Fruit fly (Drosophila melanogaster): Measurements from ENCODE around the gene nyo.

nyo gene

dm6 chr3R:31605790-31606189 lies 63.0 kb downstream of the nyo start:
- no peak for TF ChIP-seq CG14014 (GFP tag; IDR thresholded peaks at IDR 0.05)
- no peak for TF ChIP-seq chinmo (GFP tag; IDR thresholded peaks at IDR 0.05; ENCODE audit: partially characterized antibody)
- peak; percentile 70 for TF ChIP-seq grn (GFP tag; optimal IDR thresholded peaks at IDR 0.05)
- no peak for TF ChIP-seq CG11093 (GFP tag; IDR thresholded peaks at IDR 0.05)
- no peak for TF ChIP-seq CG4282 (GFP tag; optimal IDR thresholded peaks at IDR 0.05)
- no peak for TF ChIP-seq kah (GFP tag; optimal IDR thresholded peaks at IDR 0.05)
- no peak for TF ChIP-seq danr (GFP tag; IDR thresholded peaks at IDR 0.05)
- TF ChIP-seq Dfd (GFP tag; optimal IDR thresholded peaks at IDR 0.05) = no peak
- no peak for TF ChIP-seq chif (GFP tag; optimal IDR thresholded peaks at IDR 0.05)
- TF ChIP-seq cas (GFP tag; IDR thresholded peaks at IDR 0.05) = no peak
- no peak for TF ChIP-seq CG12071 (GFP tag; optimal IDR thresholded peaks at IDR 0.05)
- TF ChIP-seq CG12299 (tag; optimal IDR thresholded peaks at IDR 0.05) = no peak
- TF ChIP-seq CG13123 (GFP tag; optimal IDR thresholded peaks at IDR 0.05) = no peak
- no peak for TF ChIP-seq Tbp (GFP tag; optimal IDR thresholded peaks at IDR 0.05)
- TF ChIP-seq Blimp-1 (GFP tag; optimal IDR thresholded peaks at IDR 0.05) = peak; percentile 58
- no peak for TF ChIP-seq dysf (GFP tag; IDR thresholded peaks at IDR 0.05)
- no peak for TF ChIP-seq fd102C (GFP tag; optimal IDR thresholded peaks at IDR 0.05)
- TF ChIP-seq Hey (tag; optimal IDR thresholded peaks at IDR 0.05) = no peak

DNA sequence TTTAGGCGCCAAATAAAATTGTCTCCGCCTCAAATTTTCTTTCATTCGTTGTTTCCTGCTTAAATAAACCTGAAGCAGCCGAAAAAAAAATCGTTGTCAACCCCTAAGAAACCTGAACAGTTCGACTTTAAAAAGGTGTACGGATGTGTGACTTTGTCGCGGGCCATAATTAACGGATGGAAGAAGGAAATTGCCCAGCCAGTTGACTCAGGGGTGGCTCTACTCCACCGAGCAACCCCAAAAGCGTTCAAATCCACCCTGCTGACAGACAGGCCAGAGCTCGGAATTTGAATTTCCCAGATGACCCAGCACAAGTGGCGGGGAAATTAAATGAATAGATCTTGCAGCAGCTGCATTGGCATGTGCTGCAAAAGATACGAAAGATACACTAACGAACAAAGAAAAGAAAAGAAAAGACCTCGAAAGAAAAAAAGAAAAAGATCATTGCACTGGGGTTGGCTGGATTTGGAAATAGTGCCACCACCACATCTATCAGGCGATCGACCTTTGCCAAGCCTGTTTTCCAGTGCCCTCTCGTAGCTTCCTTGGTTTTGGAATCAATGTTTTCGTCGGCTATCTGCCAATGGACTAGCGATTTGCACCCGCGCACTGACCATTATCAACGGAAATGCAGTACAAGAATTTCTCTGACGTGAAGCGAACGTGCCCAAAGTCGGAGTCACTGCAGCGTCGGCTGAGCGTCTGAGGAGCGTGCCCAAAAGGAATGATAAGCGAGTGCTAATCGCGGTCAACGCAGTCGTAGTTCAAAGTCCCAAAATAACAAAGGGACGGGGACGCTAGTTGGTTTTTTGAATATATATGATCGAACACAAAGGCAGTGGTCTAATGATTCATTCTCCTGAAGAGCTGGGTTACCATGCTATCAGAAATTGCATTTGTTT lies 63.7 kb downstream of the nyo start:
- TF ChIP-seq kah (GFP tag; optimal IDR thresholded peaks at IDR 0.05) (peak; percentile 4), pros (GFP tag; optimal IDR thresholded peaks at IDR 0.05) (peak; percentile 93), Oaz (GFP tag; IDR thresholded peaks at IDR 0.05) (no peak), CG10959 (GFP tag; IDR thresholded peaks at IDR 0.05) (no peak), Bteb2 (GFP tag; optimal IDR thresholded peaks at IDR 0.05) (no peak), CG12659 (GFP tag; optimal IDR thresholded peaks at IDR 0.05) (no peak), Ada2b (GFP tag; IDR thresholded peaks at IDR 0.05) (no peak), sd (tag; optimal IDR thresholded peaks at IDR 0.05) (peak; percentile 5), hb (GFP tag; IDR thresholded peaks at IDR 0.05; ENCODE audit: partially characterized antibody) (no peak), CG15479 (GFP tag; optimal IDR thresholded peaks at IDR 0.05) (peak; percentile 93), chm (GFP tag; IDR thresholded peaks at IDR 0.05) (peak; percentile 16; the same call in 1 of the 2 replicates), Gsc (GFP tag; IDR thresholded peaks at IDR 0.05) (no peak), ac (GFP tag; optimal IDR thresholded peaks at IDR 0.05) (peak; percentile 57), ftz-f1 (GFP tag; optimal IDR thresholded peaks at IDR 0.05) (no peak), gfzf (GFP tag; optimal IDR thresholded peaks at IDR 0.05) (peak; percentile 8), CG17912 (GFP tag; optimal IDR thresholded peaks at IDR 0.05) (no peak), HLHmδ (GFP tag; optimal IDR thresholded peaks at IDR 0.05) (peak; percentile 10), CG9876 (GFP tag; optimal IDR thresholded peaks at IDR 0.05) (no peak), kni (GFP tag; optimal IDR thresholded peaks at IDR 0.05) (no peak), nerfin-1 (tag; optimal IDR thresholded peaks at IDR 0.05) (peak; percentile 91), Hr39 (optimal IDR thresholded peaks at IDR 0.05) (no peak), Hmr (GFP tag; optimal IDR thresholded peaks at IDR 0.05) (no peak), da (GFP tag; optimal IDR thresholded peaks at IDR 0.05) (no peak), ci (GFP tag; IDR thresholded peaks at IDR 0.05) (no peak), seq (GFP tag; IDR thresholded peaks at IDR 0.05) (peak; percentile 44; the same call in 1 of the 2 replicates), CG10431 (GFP tag; optimal IDR thresholded peaks at IDR 0.05) (no peak), yki (optimal IDR thresholded peaks at IDR 0.05) (no peak), D19A (tag; optimal IDR thresholded peaks at IDR 0.05) (peak; percentile 13), sqz (GFP tag; optimal IDR thresholded peaks at IDR 0.05) (peak; percentile 26), Antp (GFP tag; optimal IDR thresholded peaks at IDR 0.05) (no peak), CG3726 (GFP tag; IDR thresholded peaks at IDR 0.05) (no peak), Hr78 (GFP tag; optimal IDR thresholded peaks at IDR 0.05) (peak in 1 of 2 experiments; percentile 32), CG10462 (GFP tag; optimal IDR thresholded peaks at IDR 0.05) (no peak)

Data from whole organism, embryonic.